Fruit fly (Drosophila melanogaster): Measurements from ENCODE around the gene TTLL3B.
A peak's percentile ranks its signal among the peaks of the same experiment; 100 is the strongest.

TTLL3B gene

DNA sequence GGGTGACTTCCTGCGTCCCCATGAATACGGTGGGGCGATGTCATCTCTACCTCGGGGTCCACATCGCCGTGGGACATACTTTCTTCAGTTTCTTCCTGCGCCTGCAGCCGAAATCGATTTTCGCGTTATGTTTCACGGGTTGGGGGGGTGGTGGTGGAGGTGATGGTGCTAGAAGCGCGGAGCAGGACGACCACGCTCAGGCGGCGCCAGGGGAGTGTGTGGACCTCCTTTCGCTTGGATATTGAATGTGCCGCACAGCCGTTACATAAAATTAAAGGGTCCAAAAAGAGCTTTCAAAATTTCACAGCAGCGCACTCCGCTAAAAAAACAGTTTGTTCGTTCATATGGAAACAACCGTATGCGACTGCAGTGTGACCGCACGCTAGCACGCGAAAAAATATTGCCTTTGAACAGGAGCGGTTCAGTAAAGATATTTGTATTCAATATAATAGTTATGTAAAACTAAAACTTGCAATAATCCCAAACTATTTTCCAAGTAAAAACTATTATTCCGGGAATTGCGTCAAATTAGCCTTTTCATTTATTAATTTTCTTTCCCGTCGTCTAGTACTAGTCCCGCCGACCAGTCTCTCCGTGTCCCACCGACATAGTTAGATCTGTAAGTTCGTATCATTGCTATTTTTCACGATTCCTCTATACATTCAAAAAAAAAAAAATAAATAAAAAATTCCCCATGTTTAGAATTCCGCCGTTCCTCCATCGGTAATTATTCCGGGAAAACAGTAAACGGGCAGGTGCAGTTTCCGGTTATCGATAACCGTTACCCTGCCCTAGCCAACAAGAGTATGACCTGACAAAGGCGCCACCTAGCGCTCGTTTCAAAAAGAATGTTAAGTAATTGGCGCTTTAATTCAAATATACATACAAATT lies 48.4 kb upstream of the TTLL3B start, which contains the start of gene Nhe3 (continued):
- TF ChIP-seq CG7987 (GFP tag; optimal IDR thresholded peaks at IDR 0.05) = no peak
- no peak for TF ChIP-seq Neu2 (GFP tag; optimal IDR thresholded peaks at IDR 0.05; ENCODE audit: borderline replicate concordance)
- no peak for TF ChIP-seq mirr (GFP tag; optimal IDR thresholded peaks at IDR 0.05)
- peak; percentile 59 for TF ChIP-seq CG1792 (GFP tag; optimal IDR thresholded peaks at IDR 0.05)
- peak; percentile 51 for TF ChIP-seq Asciz (GFP tag; optimal IDR thresholded peaks at IDR 0.05)
- peak; percentile 48 for TF ChIP-seq lbe (GFP tag; optimal IDR thresholded peaks at IDR 0.05)
- peak; percentile 35; the same call in 1 of the 2 replicates for TF ChIP-seq bowl (GFP tag; IDR thresholded peaks at IDR 0.05)
- no peak for TF ChIP-seq tap (tag; optimal IDR thresholded peaks at IDR 0.05)
- peak; percentile 59 for TF ChIP-seq CG3065 (GFP tag; optimal IDR thresholded peaks at IDR 0.05)
- peak; percentile 80 for TF ChIP-seq Chrac-16 (GFP tag; optimal IDR thresholded peaks at IDR 0.05)
- peak; percentile 53 for TF ChIP-seq CG1529 (GFP tag; optimal IDR thresholded peaks at IDR 0.05)
- TF ChIP-seq CG12155 (GFP tag; optimal IDR thresholded peaks at IDR 0.05) = peak; percentile 79
- TF ChIP-seq CG6683 (GFP tag; optimal IDR thresholded peaks at IDR 0.05) = peak; percentile 18
- TF ChIP-seq eyg (GFP tag; optimal IDR thresholded peaks at IDR 0.05) = peak; percentile 75
- peak; percentile 51 for TF ChIP-seq CG8089 (GFP tag; optimal IDR thresholded peaks at IDR 0.05)
- TF ChIP-seq ap (GFP tag; IDR thresholded peaks at IDR 0.05) = peak; percentile 70
- TF ChIP-seq CG13287 (GFP tag; IDR thresholded peaks at IDR 0.05; ENCODE audit: partially characterized antibody) = peak; percentile 47; the same call in 1 of the 2 replicates
- TF ChIP-seq CG8478 (optimal IDR thresholded peaks at IDR 0.05) = no peak
- TF ChIP-seq nom (GFP tag; optimal IDR thresholded peaks at IDR 0.05) = peak; percentile 49
- peak; percentile 28 for TF ChIP-seq CG7271 (tag; optimal IDR thresholded peaks at IDR 0.05)
- peak; percentile 77 for TF ChIP-seq Meics (GFP tag; optimal IDR thresholded peaks at IDR 0.05)
- TF ChIP-seq chn (GFP tag; optimal IDR thresholded peaks at IDR 0.05) = peak; percentile 81
- TF ChIP-seq hbn (GFP tag; IDR thresholded peaks at IDR 0.05; ENCODE audit: partially characterized antibody) = no peak; the same call in 1 of the 2 replicates
- no peak for TF ChIP-seq grn (GFP tag; optimal IDR thresholded peaks at IDR 0.05)
- peak; percentile 69; the same call in 1 of the 3 replicates for TF ChIP-seq ase (GFP tag; IDR thresholded peaks at IDR 0.05)
- TF ChIP-seq CG4282 (GFP tag; optimal IDR thresholded peaks at IDR 0.05) = no peak
- no peak for TF ChIP-seq abd-A (tag; optimal IDR thresholded peaks at IDR 0.05)
- TF ChIP-seq run (tag; optimal IDR thresholded peaks at IDR 0.05) = peak; percentile 36
- peak; percentile 78 for TF ChIP-seq fu2 (GFP tag; optimal IDR thresholded peaks at IDR 0.05)
- peak; percentile 86 for TF ChIP-seq CG17328 (GFP tag; IDR thresholded peaks at IDR 0.05)
- TF ChIP-seq wdn (GFP tag; IDR thresholded peaks at IDR 0.05) = peak; percentile 54
- peak; percentile 24 for TF ChIP-seq CG8359 (GFP tag; optimal IDR thresholded peaks at IDR 0.05; ENCODE audit: borderline replicate concordance)
- peak; percentile 44 for TF ChIP-seq org-1 (GFP tag; optimal IDR thresholded peaks at IDR 0.05)
- TF ChIP-seq amos (GFP tag; IDR thresholded peaks at IDR 0.05; ENCODE audit: partially characterized antibody) = peak; percentile 42
- peak; percentile 65; the same call in 1 of the 3 replicates for TF ChIP-seq C15 (GFP tag; IDR thresholded peaks at IDR 0.05)
- TF ChIP-seq Gug (GFP tag; IDR thresholded peaks at IDR 0.05) = peak; percentile 74
- TF ChIP-seq CG10147 (GFP tag; optimal IDR thresholded peaks at IDR 0.05) = peak; percentile 78
- TF ChIP-seq CG7556 (GFP tag; optimal IDR thresholded peaks at IDR 0.05) = peak; percentile 81
- TF ChIP-seq CG33213 (GFP tag; optimal IDR thresholded peaks at IDR 0.05) = peak; percentile 42
- TF ChIP-seq Bgb (GFP tag; IDR thresholded peaks at IDR 0.05; ENCODE audit: partially characterized antibody) = peak; percentile 60; the same call in 1 of the 2 replicates
- peak; percentile 76 for TF ChIP-seq CG15514 (GFP tag; optimal IDR thresholded peaks at IDR 0.05)
- TF ChIP-seq z (GFP tag; IDR thresholded peaks at IDR 0.05) = no peak
- TF ChIP-seq CG2199 (GFP tag; IDR thresholded peaks at IDR 0.05) = peak; percentile 70; the same call in 1 of the 3 replicates
- TF ChIP-seq CG10979 (tag; optimal IDR thresholded peaks at IDR 0.05) = peak; percentile 73
- peak; percentile 32; the same call in 1 of the 2 replicates for TF ChIP-seq peb (GFP tag; IDR thresholded peaks at IDR 0.05)
- no peak for TF ChIP-seq TFAM (GFP tag; optimal IDR thresholded peaks at IDR 0.05)
- peak; percentile 77 for TF ChIP-seq fd96Cb (tag; optimal IDR thresholded peaks at IDR 0.05)
- peak; percentile 61 for TF ChIP-seq CG18764 (GFP tag; optimal IDR thresholded peaks at IDR 0.05)
